Fruit fly (Drosophila melanogaster) whole organism, embryonic: ENCODE results near the gene Srg3.
A peak's percentile ranks its signal among the peaks of the same experiment; 100 is the strongest.

ENCODE experiments used
- CG11695 ChIP-seq: fragments of 200-800 bp; sonication (Bioruptor generic); IDR thresholded peaks from 3 replicates; pipeline ENCODE4 v1.3.6; 2022; ENCODE audit warnings: missing biosample characterization, missing genetic modification characterization
- CG14860 ChIP-seq: fragments of 200-800 bp; sonication (Bioruptor generic); IDR thresholded peaks from 3 replicates; pipeline ENCODE4 v1.3.6; 2022; ENCODE audit warnings: missing biosample characterization, missing genetic modification characterization; ENCODE audit not compliant: partially characterized antibody
- CG15011 ChIP-seq: fragments of 200-800 bp; sonication (Bioruptor generic); optimal IDR thresholded peaks from 3 replicates; lab custom pipeline; 2018; ENCODE audit warnings: missing biosample characterization, mild to moderate bottlenecking, missing genetic modification characterization
- CG15269 ChIP-seq: fragments of 200-800 bp; sonication (Bioruptor generic); optimal IDR thresholded peaks from 2 replicates; lab custom pipeline; 2018; ENCODE audit warnings: missing biosample characterization, mild to moderate bottlenecking, missing genetic modification characterization, moderate library complexity
- CG17186 ChIP-seq: fragments of 200-800 bp; sonication (Bioruptor generic); optimal IDR thresholded peaks from 3 replicates; lab custom pipeline; 2017; ENCODE audit warnings: missing biosample characterization, missing genetic modification reagents, missing genetic modification characterization
- CG17328 ChIP-seq: fragments of 200-800 bp; sonication (Bioruptor generic); IDR thresholded peaks from 2 replicates; pipeline ENCODE4 v1.3.6; 2022; ENCODE audit warnings: missing biosample characterization, missing genetic modification characterization
- CG18011 ChIP-seq: fragments of 200-800 bp; sonication (Bioruptor generic); optimal IDR thresholded peaks from 2 replicates; lab custom pipeline; 2017; ENCODE audit warnings: missing biosample characterization, missing genetic modification characterization, mild to moderate bottlenecking, moderate library complexity, missing genotype
- CG18764 ChIP-seq: fragments of 200-800 bp; sonication (Bioruptor generic); optimal IDR thresholded peaks from 3 replicates; lab custom pipeline; 2016; ENCODE audit warnings: missing biosample characterization, missing genetic modification characterization
- CG2129 ChIP-seq: fragments of 200-800 bp; sonication (Bioruptor generic); IDR thresholded peaks from 2 replicates; pipeline ENCODE4 v1.3.6; 2022; ENCODE audit warnings: missing biosample characterization, missing genetic modification characterization; ENCODE audit not compliant: partially characterized antibody
- CG30431 ChIP-seq: fragments of 200-800 bp; sonication (Bioruptor generic); optimal IDR thresholded peaks from 2 replicates; lab custom pipeline; 2017; ENCODE audit warnings: missing biosample characterization, missing genetic modification characterization
- CG3281 ChIP-seq: fragments of 200-800 bp; sonication (Bioruptor generic); optimal IDR thresholded peaks from 3 replicates; lab custom pipeline; 2017; ENCODE audit warnings: missing biosample characterization, mild to moderate bottlenecking, missing genetic modification characterization
- CG33557 ChIP-seq: fragments of 200-800 bp; sonication (Bioruptor generic); optimal IDR thresholded peaks from 2 replicates; lab custom pipeline; 2019; ENCODE audit warnings: missing biosample characterization, mild to moderate bottlenecking, missing genetic modification characterization, moderate library complexity
- CG3726 ChIP-seq: fragments of 200-800 bp; sonication (Bioruptor generic); IDR thresholded peaks from 3 replicates; pipeline ENCODE4, ENCODE4 v1.3.6; 2022; ENCODE audit warnings: missing biosample characterization, missing genetic modification characterization
- CG3847 ChIP-seq: fragments of 200-800 bp; sonication (Bioruptor generic); IDR thresholded peaks from 2 replicates; pipeline ENCODE4 v1.3.6; 2022; ENCODE audit warnings: missing biosample characterization, missing genetic modification characterization
- CG42726 ChIP-seq: fragments of 200-800 bp; sonication (Bioruptor generic); IDR thresholded peaks from 2 replicates; pipeline ENCODE4 v1.3.6; 2022; ENCODE audit warnings: missing biosample characterization, missing genetic modification characterization; ENCODE audit not compliant: partially characterized antibody
- CG4730 ChIP-seq: fragments of 200-800 bp; sonication (Bioruptor generic); IDR thresholded peaks from 2 replicates; pipeline ENCODE4 v1.3.6; 2022; ENCODE audit warnings: missing biosample characterization, missing genetic modification characterization
- CG5245 ChIP-seq: fragments of 200-800 bp; sonication (Bioruptor generic); optimal IDR thresholded peaks from 3 replicates; lab custom pipeline; 2016; ENCODE audit warnings: missing biosample characterization, missing genetic modification characterization
- CG7372 ChIP-seq: fragments of 200-800 bp; sonication (Bioruptor generic); IDR thresholded peaks from 2 replicates; pipeline ENCODE4 v1.3.6; 2022; ENCODE audit warnings: missing biosample characterization, missing genetic modification characterization
- CoRest ChIP-seq: fragments of 200-800 bp; sonication (Bioruptor generic); optimal IDR thresholded peaks from 3 replicates; lab custom pipeline; 2018; ENCODE audit warnings: missing biosample characterization, mild to moderate bottlenecking, missing genetic modification characterization, moderate library complexity
- Deaf1 ChIP-seq: fragments of 200-800 bp; optimal IDR thresholded peaks from 3 replicates; lab custom pipeline; 2019; ENCODE audit warnings: missing biosample characterization, mild to moderate bottlenecking, missing genetic modification characterization, moderate library complexity
- Dfd ChIP-seq, 2 experiments: fragments of >200 bp; optimal IDR thresholded peaks; 2 replicates each; lab custom pipeline; 2017; ENCODE audit warnings: missing biosample characterization in 2 of 2, missing genetic modification characterization in 2 of 2
- Doc2 ChIP-seq: fragments of 200-800 bp; sonication (Bioruptor generic); IDR thresholded peaks from 2 replicates; pipeline ENCODE4 v1.3.6; 2022; ENCODE audit warnings: missing biosample characterization, missing genetic modification characterization
- Drgx ChIP-seq: fragments of 200-800 bp; sonication (Bioruptor generic); IDR thresholded peaks from 2 replicates; pipeline ENCODE4 v1.3.6; 2022; ENCODE audit warnings: missing biosample characterization, missing genetic modification characterization
- Ets97D ChIP-seq: fragments of 200-800 bp; sonication (Bioruptor generic); optimal IDR thresholded peaks from 3 replicates; lab custom pipeline; 2016; ENCODE audit warnings: missing biosample characterization, missing genetic modification characterization
- Gug ChIP-seq: fragments of 200-800 bp; sonication (Bioruptor generic); IDR thresholded peaks from 4 replicates; pipeline ENCODE4 v1.3.6; 2022; ENCODE audit warnings: missing biosample characterization, missing genetic modification characterization
- HLH3B ChIP-seq: fragments of 200-800 bp; sonication (Bioruptor generic); IDR thresholded peaks from 2 replicates; pipeline ENCODE4 v1.3.6; 2022; ENCODE audit warnings: missing biosample characterization, missing genetic modification characterization
- Hey ChIP-seq: fragments of 200-800 bp; sonication (Bioruptor generic); optimal IDR thresholded peaks from 3 replicates; lab custom pipeline; 2018; ENCODE audit warnings: missing biosample characterization, mild to moderate bottlenecking, missing genetic modification characterization
- HmgZ ChIP-seq: fragments of 200-800 bp; sonication (Bioruptor generic); optimal IDR thresholded peaks from 2 replicates; lab custom pipeline; 2018; ENCODE audit warnings: missing biosample characterization, mild to moderate bottlenecking, missing genetic modification characterization
- Hmx ChIP-seq: fragments of 200-800 bp; sonication (Bioruptor generic); optimal IDR thresholded peaks from 2 replicates; lab custom pipeline; 2016; ENCODE audit warnings: missing biosample characterization, missing genetic modification characterization
- Oli ChIP-seq: fragments of 200-800 bp; sonication (Bioruptor generic); optimal IDR thresholded peaks from 2 replicates; lab custom pipeline; 2018; ENCODE audit warnings: missing biosample characterization, mild to moderate bottlenecking, missing genetic modification characterization, moderate library complexity
- Poxn ChIP-seq: fragments of 200-800 bp; sonication (Bioruptor generic); IDR thresholded peaks from 2 replicates; pipeline ENCODE4 v1.3.6; 2022; ENCODE audit warnings: missing biosample characterization, missing genetic modification characterization
- Spps ChIP-seq: fragments of 200-800 bp; sonication (Bioruptor generic); optimal IDR thresholded peaks from 2 replicates; lab custom pipeline; 2018; ENCODE audit warnings: missing biosample characterization, mild to moderate bottlenecking, missing genetic modification characterization
- Ssrp ChIP-seq: fragments of 200-800 bp; sonication (Bioruptor generic); optimal IDR thresholded peaks from 2 replicates; lab custom pipeline; 2018; ENCODE audit warnings: missing biosample characterization, mild to moderate bottlenecking, missing genetic modification characterization, moderate library complexity
- Tbp ChIP-seq: fragments of >200 bp; optimal IDR thresholded peaks from 2 replicates; lab custom pipeline; 2018; ENCODE audit warnings: missing biosample characterization, missing genetic modification characterization
- Vsx1 ChIP-seq: fragments of 200-800 bp; sonication (Bioruptor generic); optimal IDR thresholded peaks from 2 replicates; lab custom pipeline; 2017; ENCODE audit warnings: missing biosample characterization, mild to moderate bottlenecking, missing genetic modification characterization, missing genetic modification reagents
- btn ChIP-seq: fragments of 200-800 bp; sonication (Bioruptor generic); optimal IDR thresholded peaks from 2 replicates; lab custom pipeline; 2016; ENCODE audit warnings: missing biosample characterization, missing genetic modification characterization
- cg ChIP-seq: fragments of 200-800 bp; sonication (Bioruptor generic); optimal IDR thresholded peaks from 3 replicates; lab custom pipeline; 2019; ENCODE audit warnings: missing biosample characterization, mild to moderate bottlenecking, missing genetic modification characterization, moderate library complexity
- cwo ChIP-seq: fragments of 200-800 bp; sonication (Bioruptor generic); optimal IDR thresholded peaks from 3 replicates; lab custom pipeline; 2017; ENCODE audit warnings: missing biosample characterization, missing genetic modification characterization, mild to moderate bottlenecking, moderate library complexity, missing genetic modification reagents
- danr ChIP-seq: fragments of 200-800 bp; sonication (Bioruptor generic); IDR thresholded peaks from 2 replicates; pipeline ENCODE4 v1.3.6; 2022; ENCODE audit warnings: missing biosample characterization, missing genetic modification characterization
- dimm ChIP-seq: fragments of 200-800 bp; sonication (Bioruptor generic); IDR thresholded peaks from 2 replicates; pipeline ENCODE4 v1.3.6; 2022; ENCODE audit warnings: missing biosample characterization, missing genetic modification characterization
- dm ChIP-seq: fragments of 200-800 bp; sonication (Bioruptor generic); optimal IDR thresholded peaks from 3 replicates; lab custom pipeline; 2016; ENCODE audit warnings: missing biosample characterization, missing genetic modification characterization
- dmrt99B ChIP-seq: fragments of 200-800 bp; sonication (Bioruptor generic); optimal IDR thresholded peaks from 2 replicates; lab custom pipeline; 2018; ENCODE audit warnings: missing biosample characterization, mild to moderate bottlenecking, missing genetic modification characterization, moderate library complexity
- dpn ChIP-seq, 2 experiments: fragments of 200-800 bp; sonication (Bioruptor generic); optimal IDR thresholded peaks; 3 replicates each; lab custom pipeline; 2016; ENCODE audit warnings: missing biosample characterization in 2 of 2, missing genetic modification characterization in 2 of 2
- ewg ChIP-seq: fragments of 200-800 bp; sonication (Bioruptor generic); optimal IDR thresholded peaks from 3 replicates; lab custom pipeline; 2017; ENCODE audit warnings: mild to moderate bottlenecking, missing biosample characterization, missing genetic modification reagents, missing genetic modification characterization
- ftz-f1 ChIP-seq: fragments of 200-800 bp; sonication (Bioruptor generic); optimal IDR thresholded peaks from 2 replicates; lab custom pipeline; 2016; ENCODE audit warnings: missing biosample characterization, missing genetic modification characterization
- gem ChIP-seq: fragments of 200-800 bp; sonication (Bioruptor generic); optimal IDR thresholded peaks from 2 replicates; lab custom pipeline; 2019; ENCODE audit warnings: missing biosample characterization, mild to moderate bottlenecking, missing genetic modification characterization, moderate library complexity
- hb ChIP-seq: fragments of 200-800 bp; sonication (Bioruptor generic); IDR thresholded peaks from 3 replicates; pipeline ENCODE4 v1.3.6; 2022; ENCODE audit warnings: missing biosample characterization, missing genetic modification characterization; ENCODE audit not compliant: partially characterized antibody
- nau ChIP-seq: fragments of 200-800 bp; sonication (Bioruptor generic); optimal IDR thresholded peaks from 3 replicates; lab custom pipeline; 2017; ENCODE audit warnings: missing biosample characterization, mild to moderate bottlenecking, missing genetic modification characterization, missing genetic modification reagents
- psq ChIP-seq: fragments of 200-800 bp; sonication (Bioruptor generic); optimal IDR thresholded peaks from 2 replicates; lab custom pipeline; 2017; ENCODE audit warnings: missing biosample characterization, missing genetic modification characterization
- tx ChIP-seq: fragments of 200-800 bp; sonication (Bioruptor generic); optimal IDR thresholded peaks from 2 replicates; lab custom pipeline; 2016; ENCODE audit warnings: missing biosample characterization, missing genetic modification characterization
- vvl ChIP-seq: fragments of 200-800 bp; sonication (Bioruptor generic); IDR thresholded peaks from 2 replicates; pipeline ENCODE4 v1.3.6; 2022; ENCODE audit warnings: missing biosample characterization, missing genetic modification characterization

Gene Srg3

dm6 chr3L:9424528-9424911 lies 18.5 kb upstream of the Srg3 start (continued):
- TF ChIP-seq CG3847 (GFP tag; lab: Robert Waterston, UW) (0 out of 2 replicates have a peak, but pooled peaks have one; percentile 21), Deaf1 (tag; lab: Kevin White, UChicago) (peak; percentile 14), danr (GFP tag; lab: Robert Waterston, UW) (no peak), psq (GFP tag; lab: Kevin White, UChicago) (no peak), CG33557 (no peak), CG18764 (GFP tag; lab: Kevin White, UChicago) (no peak), Hmx (peak; percentile 1), CG17186 (no peak), CoRest (tag; lab: Kevin White, UChicago) (peak; percentile 32), tx (GFP tag; lab: Kevin White, UChicago) (no peak), Tbp (no peak), CG30431 (no peak), Gug (GFP tag; lab: Robert Waterston, UW) (no peak; the same call in 3 of the 4 replicates), gem (peak; percentile 65), Poxn (GFP tag; lab: Robert Waterston, UW) (no peak), dm (no peak), Ssrp (tag; lab: Kevin White, UChicago) (no peak), Doc2 (GFP tag; lab: Robert Waterston, UW) (no peak), CG17328 (GFP tag; lab: Robert Waterston, UW) (no peak), CG11695 (GFP tag; lab: Robert Waterston, UW) (peak; percentile 56; the same call in 2 of the 3 replicates), CG7372 (GFP tag; lab: Robert Waterston, UW) (0 out of 2 replicates have a peak, but pooled peaks have one; percentile 12), CG42726 (GFP tag; lab: Robert Waterston, UW) (no peak), Vsx1 (GFP tag; lab: Kevin White, UChicago) (peak; percentile 16), hb (GFP tag; lab: Robert Waterston, UW) (no peak), Hey (no peak), CG14860 (GFP tag; lab: Robert Waterston, UW) (no peak), cg (no peak), CG5245 (GFP tag; lab: Kevin White, UChicago) (no peak), vvl (peak; percentile 91), nau (GFP tag; lab: Kevin White, UChicago) (no peak), CG4730 (no peak), HmgZ (no peak), ewg (no peak), Dfd (GFP tag; optimal IDR thresholded peaks at IDR 0.05; lab: Kevin White, UChicago) (no peak), CG3281 (GFP tag; lab: Kevin White, UChicago) (peak; percentile 39), CG2129 (GFP tag; lab: Robert Waterston, UW) (no peak), dimm (GFP tag; lab: Robert Waterston, UW) (no peak), ftz-f1 (no peak), CG3726 (no peak), HLH3B (GFP tag; lab: Robert Waterston, UW) (no peak), CG15269 (tag; lab: Kevin White, UChicago) (peak; percentile 70), Spps (no peak), CG18011 (GFP tag; lab: Kevin White, UChicago) (peak; percentile 15), btn (GFP tag; lab: Kevin White, UChicago) (no peak), Drgx (no peak), Oli (tag; lab: Kevin White, UChicago) (peak; percentile 2), CG15011 (GFP tag; lab: Kevin White, UChicago) (no peak), Ets97D (GFP tag; lab: Kevin White, UChicago) (no peak), dmrt99B (tag; lab: Kevin White, UChicago) (peak; percentile 23), cwo (GFP tag; lab: Kevin White, UChicago) (peak; percentile 15), dpn (GFP tag; optimal IDR thresholded peaks at IDR 0.05; lab: Kevin White, UChicago) (no peak)
